Worm (Caenorhabditis elegans) whole organism, early embryonic: ENCODE results near the gene F07C4.6.

Experiments used
- B0310.2 ChIP-seq: sonication (generic microtip); optimal IDR thresholded peaks from 2 replicates; lab custom pipeline; 2016; ENCODE audit warnings: mild to moderate bottlenecking, missing genetic modification characterization, missing compliant biosample characterization
- F13C5.2 ChIP-seq: sonication (generic microtip); optimal IDR thresholded peaks from 2 replicates; lab custom pipeline; 2017; ENCODE audit warnings: mild to moderate bottlenecking, missing genetic modification characterization, inconsistent platforms, missing compliant biosample characterization
- aly-1 ChIP-seq: sonication (generic microtip); optimal IDR thresholded peaks from 2 replicates; lab custom pipeline; 2016; ENCODE audit warnings: missing genetic modification characterization, missing compliant biosample characterization
- ama-1 ChIP-seq: fragments of 150-350 bp; optimal IDR thresholded peaks from 2 replicates; lab custom pipeline; 2014
- ceh-13 ChIP-seq: fragments of 200-800 bp; sonication (Bioruptor generic); optimal IDR thresholded peaks from 2 replicates; lab custom pipeline; 2018; ENCODE audit warnings: mild to moderate bottlenecking, missing genetic modification characterization, missing compliant biosample characterization
- ceh-36 ChIP-seq: sonication (generic microtip); optimal IDR thresholded peaks from 2 replicates; lab custom pipeline; 2016; ENCODE audit warnings: missing genetic modification characterization, inconsistent platforms, missing compliant biosample characterization
- ets-7 ChIP-seq: sonication (generic microtip); optimal IDR thresholded peaks from 2 replicates; lab custom pipeline; 2016; ENCODE audit warnings: missing genotype, missing genetic modification characterization, missing compliant biosample characterization
- flt-1 ChIP-seq: fragments of 200-800 bp; sonication (Bioruptor generic); IDR thresholded peaks from 2 replicates; pipeline ENCODE4 v1.3.6; 2022; ENCODE audit warnings: missing genetic modification characterization, missing compliant biosample characterization
- hmbx-1 ChIP-seq: sonication (generic microtip); optimal IDR thresholded peaks from 2 replicates; lab custom pipeline; 2016; ENCODE audit warnings: mild to moderate bottlenecking, missing genetic modification characterization, missing compliant biosample characterization
- hmg-4 ChIP-seq: fragments of 200-800 bp; sonication (Bioruptor generic); optimal IDR thresholded peaks from 2 replicates; lab custom pipeline; 2018; ENCODE audit warnings: mild to moderate bottlenecking, missing genetic modification characterization, missing compliant biosample characterization
- hnd-1 ChIP-seq: sonication (generic microtip); optimal IDR thresholded peaks from 2 replicates; lab custom pipeline; 2016; ENCODE audit warnings: missing genetic modification characterization, missing compliant biosample characterization
- pes-1 ChIP-seq: fragments of 200-800 bp; sonication (Bioruptor generic); IDR thresholded peaks from 2 replicates; pipeline ENCODE4 v1.3.6; 2022; ENCODE audit warnings: missing genetic modification reagents, missing genetic modification characterization, missing compliant biosample characterization
- scrt-1 ChIP-seq: fragments of 200-800 bp; sonication (Bioruptor generic); IDR thresholded peaks from 2 replicates; pipeline ENCODE4 v1.3.6; 2022; ENCODE audit warnings: missing genetic modification characterization, missing compliant biosample characterization
- sea-1 ChIP-seq: fragments of 200-800 bp; sonication (Bioruptor generic); conservative IDR thresholded peaks from 2 replicates; pipeline ENCODE4 v1.3.6; 2022; ENCODE audit warnings: missing genetic modification characterization, missing compliant biosample characterization
- tbx-11 ChIP-seq: fragments of 200-800 bp; sonication (Bioruptor generic); IDR thresholded peaks from 2 replicates; pipeline ENCODE4 v1.3.6; 2022; ENCODE audit warnings: missing genetic modification characterization, missing compliant biosample characterization
- tbx-37 ChIP-seq: fragments of 200-800 bp; sonication (Bioruptor generic); conservative IDR thresholded peaks from 2 replicates; pipeline ENCODE4 v1.3.6; 2022; ENCODE audit warnings: missing genetic modification reagents, missing genetic modification characterization, missing compliant biosample characterization
- tra-4 ChIP-seq: sonication (generic microtip); optimal IDR thresholded peaks from 2 replicates; lab custom pipeline; 2017; ENCODE audit warnings: missing genetic modification characterization, missing compliant biosample characterization

F07C4.6 gene

DNA sequence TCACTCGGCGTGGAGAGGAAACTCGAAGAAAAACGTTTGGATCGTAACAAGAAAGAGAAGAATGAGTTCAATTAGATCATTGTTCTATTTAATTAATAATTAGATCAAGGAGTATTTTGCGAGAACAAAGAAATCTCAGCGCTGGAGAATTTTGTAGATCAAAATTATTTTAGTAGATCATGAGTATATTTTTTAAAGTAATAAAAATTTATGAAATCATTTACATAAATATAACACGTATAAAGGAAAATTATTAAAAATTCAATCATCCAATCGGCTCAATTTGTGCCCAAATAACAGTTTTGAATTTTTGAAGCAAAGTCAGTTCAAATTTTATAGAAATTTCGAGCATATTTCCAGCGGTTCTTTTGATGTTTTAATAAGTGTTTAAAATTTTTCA is 2.5 kb upstream of the F07C4.6 start, which contains the start of gene C50E3.13:
C50E3.13 (minus strand) TSS at position 101 of the 400 bp plus-strand sequence.
- TF ChIP-seq flt-1 (no peak), tbx-11 (no peak), ama-1 (no peak), ceh-13 (GFP tag; lab: Kevin White, UChicago) (no peak), ceh-36 (no peak), hnd-1 (tag; lab: Kevin White, UChicago) (no peak), sea-1 (GFP tag; lab: Robert Waterston, UW) (no peak), hmg-4 (GFP tag; lab: Kevin White, UChicago) (no peak), F13C5.2 (tag; lab: Kevin White, UChicago) (no peak), aly-1 (tag; lab: Kevin White, UChicago) (no peak), scrt-1 (GFP tag; lab: Robert Waterston, UW) (no peak), ets-7 (no peak), pes-1 (GFP tag; lab: Robert Waterston, UW) (no peak), B0310.2 (tag; lab: Kevin White, UChicago) (no peak), tbx-37 (GFP tag; lab: Robert Waterston, UW) (no peak), hmbx-1 (tag; lab: Kevin White, UChicago) (no peak), tra-4 (tag; lab: Kevin White, UChicago) (no peak)

DNA sequence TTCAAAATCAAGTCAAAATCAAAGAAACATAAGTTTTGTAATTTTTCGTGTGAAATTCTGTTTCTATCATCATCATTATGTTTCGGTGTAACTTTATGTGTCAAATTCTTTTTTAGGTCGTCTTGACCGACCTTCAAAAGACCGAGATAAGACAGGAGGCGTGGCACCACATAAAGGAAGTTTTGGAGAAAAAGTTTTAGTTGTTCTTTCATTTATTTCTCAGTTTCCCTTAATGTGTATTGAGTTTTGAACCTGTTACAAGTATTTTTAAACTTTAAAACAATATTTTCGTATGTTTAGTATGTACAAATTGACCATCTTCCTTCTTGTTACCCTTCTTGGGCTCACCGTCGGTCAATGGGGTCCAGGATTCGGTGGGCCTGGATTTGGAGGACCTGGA is 2.0 kb upstream of the F07C4.6 start, which contains the start of gene grsp-4:
grsp-4 (plus strand) TSS at position 301 of the 400 bp plus-strand sequence.
- no peak for TF ChIP-seq scrt-1 (GFP tag; lab: Robert Waterston, UW)
- TF ChIP-seq sea-1 (GFP tag; lab: Robert Waterston, UW): no peak
- TF ChIP-seq ceh-36: no peak
- TF ChIP-seq tbx-11: no peak
- TF ChIP-seq flt-1: no peak
- TF ChIP-seq hmbx-1 (tag; lab: Kevin White, UChicago): no peak
- no peak for TF ChIP-seq ets-7
- TF ChIP-seq F13C5.2 (tag; lab: Kevin White, UChicago): no peak
- TF ChIP-seq B0310.2 (tag; lab: Kevin White, UChicago): no peak
- TF ChIP-seq tbx-37 (GFP tag; lab: Robert Waterston, UW): no peak
- TF ChIP-seq ceh-13 (GFP tag; lab: Kevin White, UChicago): no peak

ce11 chrV:7629504-7629903 is 2.9 kb downstream of the F07C4.6 start, which contains the start of gene srd-30:
Gene srd-30, plus strand, starts transcription at chrV:7629804.
- TF ChIP-seq tbx-37 (GFP tag; lab: Robert Waterston, UW): no peak
- no peak for TF ChIP-seq tbx-11
- TF ChIP-seq flt-1: no peak
- TF ChIP-seq ama-1: no peak
- TF ChIP-seq ceh-13 (GFP tag; lab: Kevin White, UChicago): no peak
- TF ChIP-seq hmg-4 (GFP tag; lab: Kevin White, UChicago): no peak
- no peak for TF ChIP-seq B0310.2 (tag; lab: Kevin White, UChicago)
- TF ChIP-seq aly-1 (tag; lab: Kevin White, UChicago): no peak
- no peak for TF ChIP-seq tra-4 (tag; lab: Kevin White, UChicago)
- TF ChIP-seq hmbx-1 (tag; lab: Kevin White, UChicago): no peak

DNA sequence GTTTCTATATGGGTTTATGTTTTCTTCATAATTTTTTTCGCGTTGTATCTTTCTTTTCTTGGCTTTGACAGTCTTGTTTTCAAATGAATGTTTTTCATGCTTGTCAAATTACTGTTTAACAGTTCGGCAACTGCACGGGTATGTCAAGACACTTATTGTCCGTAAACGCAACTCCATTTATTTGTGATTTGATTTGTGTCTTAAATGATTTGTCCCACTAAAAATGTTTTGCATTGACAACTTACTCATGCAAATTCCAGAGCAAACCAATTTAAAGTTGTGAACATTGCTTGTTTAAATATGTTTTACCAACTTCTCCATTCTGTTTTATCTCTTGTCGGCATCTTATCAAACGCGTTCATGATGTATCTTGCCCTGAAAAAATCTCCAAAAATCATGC is 5.1 kb downstream of the F07C4.6 start, which contains the start of gene srd-25:
srd-25 (plus strand) TSS at position 301 of the 400 bp plus-strand sequence.
- TF ChIP-seq ets-7: no peak

- no peak for TF ChIP-seq ceh-13 (GFP tag; lab: Kevin White, UChicago)
- no peak for TF ChIP-seq tra-4 (tag; lab: Kevin White, UChicago)
- no peak for TF ChIP-seq ceh-36
- no peak for TF ChIP-seq flt-1
- no peak for TF ChIP-seq aly-1 (tag; lab: Kevin White, UChicago)
- TF ChIP-seq sea-1 (GFP tag; lab: Robert Waterston, UW): no peak
- TF ChIP-seq scrt-1 (GFP tag; lab: Robert Waterston, UW): no peak
Observed at ce11 chrV:7634657-7635056, 8.0 kb downstream of the F07C4.6 start, which contains the start of gene srd-31. Gene srd-31, minus strand, starts transcription at chrV:7634757.

ce11 chrV:7635469-7635868 is 8.8 kb downstream of the F07C4.6 start, which contains the start of gene srd-29:
Gene srd-29, plus strand, starts transcription at chrV:7635769.
- TF ChIP-seq B0310.2 (tag; lab: Kevin White, UChicago) (no peak), ets-7 (no peak), tra-4 (tag; lab: Kevin White, UChicago) (no peak), hnd-1 (tag; lab: Kevin White, UChicago) (no peak), ama-1 (no peak), tbx-11 (no peak), aly-1 (tag; lab: Kevin White, UChicago) (no peak), scrt-1 (GFP tag; lab: Robert Waterston, UW) (no peak), ceh-36 (no peak), pes-1 (GFP tag; lab: Robert Waterston, UW) (no peak), F13C5.2 (tag; lab: Kevin White, UChicago) (no peak), sea-1 (GFP tag; lab: Robert Waterston, UW) (no peak), hmbx-1 (tag; lab: Kevin White, UChicago) (no peak), flt-1 (no peak), tbx-37 (GFP tag; lab: Robert Waterston, UW) (no peak), hmg-4 (GFP tag; lab: Kevin White, UChicago) (no peak), ceh-13 (GFP tag; lab: Kevin White, UChicago) (no peak)

- TF ChIP-seq aly-1 (tag; lab: Kevin White, UChicago) (no peak), sea-1 (GFP tag; lab: Robert Waterston, UW) (no peak), ets-7 (no peak), F13C5.2 (tag; lab: Kevin White, UChicago) (no peak), flt-1 (no peak), tbx-11 (no peak), ceh-13 (GFP tag; lab: Kevin White, UChicago) (no peak), hmbx-1 (tag; lab: Kevin White, UChicago) (no peak), hnd-1 (tag; lab: Kevin White, UChicago) (no peak), ama-1 (no peak), ceh-36 (no peak), hmg-4 (GFP tag; lab: Kevin White, UChicago) (no peak), scrt-1 (GFP tag; lab: Robert Waterston, UW) (no peak), tra-4 (tag; lab: Kevin White, UChicago) (no peak), B0310.2 (tag; lab: Kevin White, UChicago) (no peak), tbx-37 (GFP tag; lab: Robert Waterston, UW) (no peak), pes-1 (GFP tag; lab: Robert Waterston, UW) (no peak)
Observed at ce11 chrV:7637801-7638200, 11.2 kb downstream of the F07C4.6 start, which contains the start of gene clec-45. Gene clec-45, plus strand, starts transcription at chrV:7638101.
